Worm (Caenorhabditis elegans) whole organism, L4 larva: ENCODE results near the gene F59A6.4.

Experiments
- ces-1 ChIP-seq: fragments of 150-350 bp; sonication (generic microtip); optimal IDR thresholded peaks from 4 replicates; lab custom pipeline; 2014; ENCODE audit warnings: missing biosample characterization, missing genetic modification reagents, missing genetic modification characterization
- lin-29 ChIP-seq: fragments of 200-800 bp; sonication (Bioruptor generic); IDR thresholded peaks from 2 replicates; pipeline ENCODE4 v1.3.6; 2022; ENCODE audit warnings: missing genetic modification reagents, missing genetic modification characterization, missing compliant biosample characterization
- mdl-1 ChIP-seq, 2 experiments: fragments of 150-350 bp in 1 of 2; sonication (generic microtip) in 1 of 2; optimal IDR thresholded peaks; 2 replicates each; lab custom pipeline; 2014 to 2017; ENCODE audit warnings: missing biosample characterization in 2 of 2, missing genetic modification characterization in 2 of 2
- nhr-11 ChIP-seq: fragments of 150-350 bp; optimal IDR thresholded peaks from 2 replicates; lab custom pipeline; 2014; ENCODE audit warnings: missing biosample characterization, missing genetic modification characterization
- nhr-77 ChIP-seq: fragments of 150-350 bp; optimal IDR thresholded peaks from 2 replicates; lab custom pipeline; 2014; ENCODE audit warnings: missing biosample characterization, missing genetic modification characterization
- unc-130 ChIP-seq: sonication (generic microtip); optimal IDR thresholded peaks from 2 replicates; lab custom pipeline; 2016; ENCODE audit warnings: missing genetic modification reagents, missing genetic modification characterization, missing compliant biosample characterization

ce11 chrII:5021518-5021917 is 16.6 kb downstream of the F59A6.4 start:
- no peak for TF ChIP-seq unc-130
- TF ChIP-seq nhr-11 = no peak
- no peak for TF ChIP-seq ces-1 (GFP tag; lab: Kevin White, UChicago)
- no peak for TF ChIP-seq nhr-77 (tag; lab: Kevin White, UChicago)
- no peak for TF ChIP-seq lin-29 (GFP tag; lab: Robert Waterston, UW)
- TF ChIP-seq mdl-1 (tag; optimal IDR thresholded peaks at IDR 0.05; lab: Kevin White, UChicago) = no peak
